Fruit fly (Drosophila melanogaster) whole organism: ENCODE measurements around the gene His3.3A.

Source experiments
- CG8478 ChIP-seq: fragments of >200 bp; optimal IDR thresholded peaks from 2 replicates; lab custom pipeline; 2018; ENCODE audit warnings: inconsistent platforms
- Dll ChIP-seq: fragments of >200 bp; optimal IDR thresholded peaks from 2 replicates; lab custom pipeline; 2017
- pan ChIP-seq: fragments of >200 bp; optimal IDR thresholded peaks from 2 replicates; lab custom pipeline; 2017
- psq ChIP-seq: fragments of >200 bp; optimal IDR thresholded peaks from 2 replicates; lab custom pipeline; 2017
- usp ChIP-seq: fragments of >200 bp; optimal IDR thresholded peaks from 2 replicates; lab custom pipeline; 2017; ENCODE audit warnings: missing biosample characterization, missing genetic modification characterization, mixed read lengths

DNA sequence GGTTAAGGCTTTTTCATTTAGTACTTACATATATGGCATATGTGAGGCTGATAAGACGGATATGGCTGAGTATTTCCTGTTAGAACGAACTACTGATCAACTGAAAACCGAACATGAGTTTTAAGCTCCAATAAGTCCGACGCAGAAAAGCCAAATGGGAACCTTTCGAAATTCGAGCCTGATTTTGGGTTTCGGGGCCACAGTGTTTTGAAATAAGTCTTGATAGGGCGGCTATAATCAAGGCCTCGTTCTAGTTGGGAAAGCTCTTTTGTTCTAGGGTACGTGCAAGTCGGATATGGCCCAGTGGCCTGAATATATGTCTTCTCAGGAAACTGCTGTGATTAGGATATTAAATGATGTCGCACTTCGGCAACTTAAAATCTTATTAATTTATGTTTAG is 26.8 kb upstream of the His3.3A start, which contains the start of gene vkg:
- TF ChIP-seq psq (no peak), usp (GFP tag; lab: Kevin White, UChicago) (no peak), CG8478 (lab: Kevin White, UChicago) (no peak), pan (lab: Kevin White, UChicago) (no peak), Dll (no peak)
